Fruit fly (Drosophila melanogaster) whole organism, wandering third instar larva: Measurements from ENCODE around the gene ttk.

ENCODE experiments used
- Abd-B ChIP-seq: fragments of >200 bp; optimal IDR thresholded peaks from 2 replicates; lab custom pipeline; 2017; ENCODE audit warnings: missing biosample characterization, missing genetic modification characterization
- Mio ChIP-seq: sonication (Bioruptor generic); optimal IDR thresholded peaks from 2 replicates; lab custom pipeline; 2016; ENCODE audit warnings: missing biosample characterization, missing genetic modification characterization
- Rel ChIP-seq, 2 experiments: fragments of 200-800 bp; sonication (Bioruptor generic) in 1 of 2; optimal IDR thresholded peaks; 2 replicates in 1 of 2; 3 replicates in 1 of 2; lab custom pipeline; 2016 to 2019; ENCODE audit warnings: mild to moderate bottlenecking in 2 of 2, missing biosample characterization in 2 of 2, missing genetic modification characterization in 2 of 2, moderate library complexity in 1 of 2
- h ChIP-seq: fragments of 200-800 bp; sonication (Bioruptor generic); optimal IDR thresholded peaks from 3 replicates; lab custom pipeline; 2016; ENCODE audit warnings: missing biosample characterization, mild to moderate bottlenecking, missing genetic modification characterization
- woc ChIP-seq: sonication (Bioruptor generic); optimal IDR thresholded peaks from 2 replicates; lab custom pipeline; 2016; ENCODE audit warnings: missing biosample characterization, mild to moderate bottlenecking, missing genetic modification characterization

- TF ChIP-seq Mio (no peak), woc (no peak), Abd-B (GFP tag; lab: Kevin White, UChicago) (no peak), h (GFP tag; lab: Kevin White, UChicago) (peak; percentile 30), Rel (GFP tag; optimal IDR thresholded peaks at IDR 0.05; lab: Kevin White, UChicago) (peak; percentile 53), Rel (tag; optimal IDR thresholded peaks at IDR 0.05; lab: Kevin White, UChicago) (peak; percentile 59)
Measured at dm6 chr3R:31748093-31748996, 34.7 kb downstream of the ttk start.
